Worm (Caenorhabditis elegans): Measurements from ENCODE around the gene ncx-5.
A peak's percentile ranks its signal among the peaks of the same experiment; 100 is the strongest.

The ncx-5 gene

DNA sequence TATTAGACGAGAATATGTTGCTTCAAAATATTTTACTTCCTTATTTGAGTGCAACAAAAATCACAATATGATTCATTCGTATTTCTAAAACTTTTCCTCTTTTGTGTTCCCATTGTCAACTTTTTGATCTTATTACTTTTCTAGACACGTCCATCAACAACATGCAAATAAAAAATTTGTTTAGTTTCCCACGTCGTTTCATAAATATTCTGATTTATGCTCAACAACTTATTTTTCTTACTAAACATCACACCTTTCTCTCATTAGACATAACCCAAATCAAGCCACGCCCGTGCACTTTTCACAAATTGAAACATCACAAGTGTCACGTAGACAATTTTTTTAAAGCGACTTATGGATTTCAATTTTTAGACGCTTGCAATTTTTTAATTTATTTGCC, 20.1 kb downstream of the ncx-5 start:
- TF ChIP-seq T07F8.4 (tag; optimal IDR thresholded peaks at IDR 0.05) (no peak), ZK185.1 (tag; optimal IDR thresholded peaks at IDR 0.05; ENCODE audit: poor library complexity, severe bottlenecking) (no peak), nfyb-1 (GFP tag; IDR thresholded peaks at IDR 0.05) (no peak), Y56A3A.18 (GFP tag; IDR thresholded peaks at IDR 0.05) (no peak), attf-6 (GFP tag; IDR thresholded peaks at IDR 0.05) (no peak), nhr-120 (GFP tag; IDR thresholded peaks at IDR 0.05) (no peak), mcd-1 (GFP tag; IDR thresholded peaks at IDR 0.05) (no peak), dpff-1 (tag; optimal IDR thresholded peaks at IDR 0.05) (no peak), zim-3 (tag; optimal IDR thresholded peaks at IDR 0.05) (no peak), hsf-1 (GFP tag; IDR thresholded peaks at IDR 0.05) (no peak), egl-18 (GFP tag; IDR thresholded peaks at IDR 0.05) (no peak), B0019.2 (GFP tag; conservative IDR thresholded peaks at IDR 0.05) (no peak), hrde-1 (tag; optimal IDR thresholded peaks at IDR 0.05; ENCODE audit: borderline replicate concordance) (no peak), mxl-1 (tag; optimal IDR thresholded peaks at IDR 0.05) (no peak), rec-8 (tag; optimal IDR thresholded peaks at IDR 0.05) (no peak), nhr-90 (tag; optimal IDR thresholded peaks at IDR 0.05) (no peak), F33H1.4 (GFP tag; IDR thresholded peaks at IDR 0.05) (no peak)

DNA sequence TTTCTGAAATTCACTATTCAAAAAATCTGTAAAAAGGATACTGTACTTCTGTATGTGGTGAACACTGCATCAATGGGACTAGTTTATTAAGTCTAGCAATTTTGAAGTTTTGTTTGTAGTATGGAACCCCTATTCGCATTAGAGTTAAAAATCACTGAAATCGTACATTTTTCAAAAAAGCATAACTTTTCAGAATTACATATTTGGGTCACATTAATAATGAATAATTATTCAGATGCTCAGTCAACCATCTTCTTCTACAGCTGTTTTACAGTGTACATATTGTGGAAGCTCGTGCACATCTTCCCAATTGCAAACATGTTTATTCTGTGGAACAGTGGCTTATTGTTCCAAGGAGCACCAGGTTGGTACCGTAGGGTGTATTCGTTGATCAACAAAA, 21.2 kb downstream of the ncx-5 start:
- TF ChIP-seq ama-1 (optimal IDR thresholded peaks at IDR 0.05) (peak; percentile 44), ama-1 (GFP tag; optimal IDR thresholded peaks at IDR 0.05) (no peak), attf-5 (GFP tag; optimal IDR thresholded peaks at IDR 0.05) (no peak), nfyb-1 (GFP tag; IDR thresholded peaks at IDR 0.05) (no peak), efl-1 (GFP tag; optimal IDR thresholded peaks at IDR 0.05) (no peak), B0035.1 (tag; optimal IDR thresholded peaks at IDR 0.05) (no peak)

DNA sequence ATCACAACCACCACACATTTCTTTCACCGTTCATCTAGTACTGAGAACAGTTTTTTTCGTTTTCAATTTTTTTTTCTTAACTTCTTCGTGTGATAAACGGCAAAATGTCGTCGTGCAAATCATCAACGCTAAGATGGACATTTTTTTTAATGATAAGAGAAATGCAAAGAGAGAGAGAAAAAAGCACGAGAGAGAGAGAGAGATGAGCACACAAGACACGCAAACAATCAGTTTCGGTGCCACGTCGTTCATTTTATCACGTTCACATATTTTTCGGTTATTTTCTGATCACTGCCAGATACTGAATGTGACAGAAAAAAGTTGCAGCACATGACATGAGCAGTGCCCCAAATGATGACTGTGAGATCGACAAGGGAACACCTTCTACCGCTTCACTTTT, 21.7 kb downstream of the ncx-5 start, which contains the start of gene egl-9:
Gene egl-9 (plus strand): TSS at position 328 of the 400 bp plus-strand sequence.
- TF ChIP-seq Y95B8A.8 (GFP tag; IDR thresholded peaks at IDR 0.05): no peak
- TF ChIP-seq ets-4 (GFP tag; optimal IDR thresholded peaks at IDR 0.05): peak; percentile 9
- peak; percentile 22 for TF ChIP-seq somi-1 (GFP tag; optimal IDR thresholded peaks at IDR 0.05)
- TF ChIP-seq cebp-1 (GFP tag; IDR thresholded peaks at IDR 0.05): no peak
- peak; percentile 27 for TF ChIP-seq cebp-1 (tag; optimal IDR thresholded peaks at IDR 0.05)
- TF ChIP-seq chd-7 (tag; optimal IDR thresholded peaks at IDR 0.05): peak; percentile 60
- TF ChIP-seq ceh-100 (GFP tag; IDR thresholded peaks at IDR 0.05): no peak
- TF ChIP-seq attf-5 (GFP tag; optimal IDR thresholded peaks at IDR 0.05): peak; percentile 37
- TF ChIP-seq tbp1 (GFP tag; optimal IDR thresholded peaks at IDR 0.05): peak; percentile 32
- TF ChIP-seq madf-8 (GFP tag; conservative IDR thresholded peaks at IDR 0.05): no peak
- TF ChIP-seq dox-1 (GFP tag; IDR thresholded peaks at IDR 0.05): peak; percentile 70
- TF ChIP-seq nfyb-1 (GFP tag; IDR thresholded peaks at IDR 0.05): no peak; the same call in 1 of the 2 replicates
- peak; percentile 86 for TF ChIP-seq nhr-80 (tag; optimal IDR thresholded peaks at IDR 0.05)
- peak; percentile 12; the same call in 1 of the 2 replicates for TF ChIP-seq K11D2.4 (GFP tag; IDR thresholded peaks at IDR 0.05)
- peak; percentile 26 for TF ChIP-seq ztf-26 (tag; optimal IDR thresholded peaks at IDR 0.05)
- no peak for TF ChIP-seq lir-1 (GFP tag; conservative IDR thresholded peaks at IDR 0.05)
- 0 out of 2 replicates have a peak, but pooled peaks have one; percentile 38 for TF ChIP-seq lin-26 (GFP tag; IDR thresholded peaks at IDR 0.05)
- no peak for TF ChIP-seq Y79H2A.3 (GFP tag; conservative IDR thresholded peaks at IDR 0.05)
- TF ChIP-seq ama-1 (optimal IDR thresholded peaks at IDR 0.05): peak; percentile 87
- no peak for TF ChIP-seq ama-1 (GFP tag; optimal IDR thresholded peaks at IDR 0.05)
- TF ChIP-seq snpc-3.4 (tag; optimal IDR thresholded peaks at IDR 0.05): no peak
- no peak for TF ChIP-seq ceh-79 (tag; optimal IDR thresholded peaks at IDR 0.05)
- TF ChIP-seq atf-7 (tag; optimal IDR thresholded peaks at IDR 0.05): peak; percentile 39
- peak; percentile 13 for TF ChIP-seq lin-54 (GFP tag; optimal IDR thresholded peaks at IDR 0.05)
- TF ChIP-seq mcd-1 (GFP tag; IDR thresholded peaks at IDR 0.05): no peak
- TF ChIP-seq mel-28 (tag; optimal IDR thresholded peaks at IDR 0.05; ENCODE audit: borderline replicate concordance): no peak
- TF ChIP-seq hmg-1.2 (GFP tag; IDR thresholded peaks at IDR 0.05): 0 out of 2 replicates have a peak, but pooled peaks have one; percentile 12
- TF ChIP-seq let-607 (tag; optimal IDR thresholded peaks at IDR 0.05): peak; percentile 15 to 57

All from whole organism, young adult.